Fruit fly (Drosophila melanogaster): ENCODE results near the gene AP-1gamma.

AP-1gamma gene

dm6 chrX:9109072-9109844 is 767 bp downstream of the AP-1gamma start (continued):
- TF ChIP-seq CG31441 (GFP tag; IDR thresholded peaks at IDR 0.05) (peak; percentile 38; the same call in 1 of the 2 replicates), jigr1 (GFP tag; IDR thresholded peaks at IDR 0.05) (no peak), CG33213 (GFP tag; optimal IDR thresholded peaks at IDR 0.05) (peak; percentile 34), lilli (GFP tag; optimal IDR thresholded peaks at IDR 0.05) (peak; percentile 59), CG12155 (GFP tag; optimal IDR thresholded peaks at IDR 0.05) (peak; percentile 38), Mrtf (GFP tag; IDR thresholded peaks at IDR 0.05) (no peak), Nf-YB (GFP tag; optimal IDR thresholded peaks at IDR 0.05) (peak; percentile 20), CG4424 (GFP tag; optimal IDR thresholded peaks at IDR 0.05) (peak; percentile 66), CG2120 (GFP tag; optimal IDR thresholded peaks at IDR 0.05) (peak; percentile 65), CG18011 (GFP tag; optimal IDR thresholded peaks at IDR 0.05) (no peak), Camta (GFP tag; optimal IDR thresholded peaks at IDR 0.05) (peak; percentile 53), Neu2 (GFP tag; optimal IDR thresholded peaks at IDR 0.05; ENCODE audit: borderline replicate concordance) (no peak), ara (GFP tag; IDR thresholded peaks at IDR 0.05) (peak; percentile 22; the same call in 1 of the 2 replicates), psq (GFP tag; optimal IDR thresholded peaks at IDR 0.05) (no peak), CG6175 (GFP tag; IDR thresholded peaks at IDR 0.05) (no peak), CG5245 (GFP tag; optimal IDR thresholded peaks at IDR 0.05) (no peak), danr (GFP tag; IDR thresholded peaks at IDR 0.05) (peak; percentile 43; the same call in 1 of the 2 replicates), CG11456 (GFP tag; IDR thresholded peaks at IDR 0.05) (no peak), Trl (optimal IDR thresholded peaks at IDR 0.05) (no peak), Trl (GFP tag; optimal IDR thresholded peaks at IDR 0.05) (peak; percentile 9), jing (GFP tag; optimal IDR thresholded peaks at IDR 0.05) (peak; percentile 43), NFAT (GFP tag; IDR thresholded peaks at IDR 0.05) (no peak), zfh2 (GFP tag; optimal IDR thresholded peaks at IDR 0.05) (peak; percentile 49), lov (optimal IDR thresholded peaks at IDR 0.05) (no peak), lov (GFP tag; IDR thresholded peaks at IDR 0.05) (no peak), CG8359 (GFP tag; optimal IDR thresholded peaks at IDR 0.05; ENCODE audit: borderline replicate concordance) (no peak), CG11085 (GFP tag; IDR thresholded peaks at IDR 0.05) (0 out of 2 replicates have a peak, but pooled peaks have one; percentile 13), Sox100B (GFP tag; optimal IDR thresholded peaks at IDR 0.05) (peak; percentile 38), CG9817 (tag; optimal IDR thresholded peaks at IDR 0.05) (peak; percentile 38), CG17829 (tag; optimal IDR thresholded peaks at IDR 0.05) (peak; percentile 48), CG18764 (GFP tag; optimal IDR thresholded peaks at IDR 0.05) (no peak), Lpt (GFP tag; optimal IDR thresholded peaks at IDR 0.05) (no peak), Gsc (GFP tag; IDR thresholded peaks at IDR 0.05) (no peak), CG16779 (GFP tag; IDR thresholded peaks at IDR 0.05) (no peak), Dp (GFP tag; optimal IDR thresholded peaks at IDR 0.05) (peak; percentile 53), Fer2 (tag; optimal IDR thresholded peaks at IDR 0.05) (no peak), CG14860 (GFP tag; IDR thresholded peaks at IDR 0.05; ENCODE audit: partially characterized antibody) (no peak), seq (GFP tag; IDR thresholded peaks at IDR 0.05) (no peak), Dbx (GFP tag; IDR thresholded peaks at IDR 0.05) (no peak), CG1602 (GFP tag; optimal IDR thresholded peaks at IDR 0.05) (peak; percentile 52), CG7745 (tag; optimal IDR thresholded peaks at IDR 0.05) (no peak), dan (GFP tag; IDR thresholded peaks at IDR 0.05) (no peak), zen (tag; optimal IDR thresholded peaks at IDR 0.05) (peak; percentile 46), ab (GFP tag; optimal IDR thresholded peaks at IDR 0.05) (no peak), CG4404 (GFP tag; IDR thresholded peaks at IDR 0.05) (peak; percentile 45), fd102C (GFP tag; optimal IDR thresholded peaks at IDR 0.05) (no peak), h (optimal IDR thresholded peaks at IDR 0.05) (no peak), CG13894 (tag; optimal IDR thresholded peaks at IDR 0.05) (no peak), CG9609 (GFP tag; optimal IDR thresholded peaks at IDR 0.05) (peak; percentile 45), CG33557 (GFP tag; optimal IDR thresholded peaks at IDR 0.05) (peak; percentile 28), gsb-n (tag; optimal IDR thresholded peaks at IDR 0.05) (peak; percentile 40)
